Worm (Caenorhabditis elegans) whole organism, midembryonic: ENCODE results near the gene Y49A10A.2.

Source experiments
- flt-1 ChIP-seq: fragments of 200-800 bp; sonication (Bioruptor generic); IDR thresholded peaks from 2 replicates; pipeline ENCODE4 v1.3.6; 2022; ENCODE audit warnings: missing genetic modification characterization, missing compliant biosample characterization
- ztf-23 ChIP-seq: fragments of 200-800 bp; sonication (Bioruptor generic); IDR thresholded peaks from 2 replicates; pipeline ENCODE4 v1.3.6; 2022; ENCODE audit warnings: missing genetic modification reagents, missing genetic modification characterization, missing compliant biosample characterization
- ztf-29 ChIP-seq: fragments of 200-800 bp; sonication (Bioruptor generic); IDR thresholded peaks from 2 replicates; pipeline ENCODE4 v1.3.6; 2022; ENCODE audit warnings: missing genetic modification reagents, missing genetic modification characterization, missing compliant biosample characterization

DNA sequence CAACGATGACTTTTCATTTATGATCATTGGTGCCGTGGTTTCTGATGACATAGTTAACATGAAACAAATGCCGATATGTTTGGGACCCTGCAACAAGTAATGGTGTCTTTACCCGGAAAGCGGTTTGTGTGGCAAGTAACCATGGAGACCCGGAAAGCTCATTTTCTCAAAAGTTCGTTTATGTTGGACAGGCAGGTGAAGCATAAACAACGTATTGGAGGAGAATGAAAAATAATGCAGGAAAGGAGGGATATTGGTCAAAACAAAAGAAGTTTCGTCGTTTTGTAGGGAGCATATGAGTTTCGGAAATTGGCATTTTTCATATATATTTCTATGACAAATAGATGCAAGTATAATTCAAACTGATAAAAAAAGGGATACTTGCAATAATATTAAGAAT is 13.9 kb upstream of the Y49A10A.2 start, which contains the start of gene dyf-6:
- TF ChIP-seq ztf-29 (GFP tag; lab: Robert Waterston, UW) (no peak), flt-1 (GFP tag; lab: Robert Waterston, UW) (no peak), ztf-23 (GFP tag; lab: Robert Waterston, UW) (no peak)
